Worm (Caenorhabditis elegans): ENCODE data around the gene nhr-264.
"Not testable (repeated sequence)": the region's sequence is repeated elsewhere in the genome, so short reads cannot be mapped to it uniquely, and the experiment has no call there.

The nhr-264 gene

ce11 chrIV:9256865-9257264 is 36.9 kb downstream of the nhr-264 start:
- TF ChIP-seq egl-27 (tag; optimal IDR thresholded peaks at IDR 0.05) = no peak
- TF ChIP-seq aha-1 (tag) = peak; percentile 76

- no peak for TF ChIP-seq hif-1 (tag; optimal IDR thresholded peaks at IDR 0.05)
- no peak for TF ChIP-seq cey-2 (tag; optimal IDR thresholded peaks at IDR 0.05; ENCODE audit: borderline replicate concordance, insufficient read depth)
- no peak for TF ChIP-seq dpl-1 (GFP tag; optimal IDR thresholded peaks at IDR 0.05)
- no peak for TF ChIP-seq dve-1 (tag; optimal IDR thresholded peaks at IDR 0.05; ENCODE audit: insufficient read depth)
- no peak for TF ChIP-seq lir-3 (tag; optimal IDR thresholded peaks at IDR 0.05)
- no peak for TF ChIP-seq F44E2.7 (GFP tag; IDR thresholded peaks at IDR 0.05)
Measured at ce11 chrIV:9256017-9256416, 37.7 kb downstream of the nhr-264 start, which contains the start of gene Y11D7A.9. Gene Y11D7A.9, minus strand, starts transcription at chrIV:9256117.

ce11 chrIV:9251079-9251478 is 42.6 kb downstream of the nhr-264 start, which contains the start of gene Y11D7A.8:
Gene Y11D7A.8, plus strand, starts transcription at chrIV:9251379.
- no peak for TF ChIP-seq ces-1 (GFP tag; optimal IDR thresholded peaks at IDR 0.05)
- no peak for TF ChIP-seq F10B5.3 (tag; optimal IDR thresholded peaks at IDR 0.05)
- TF ChIP-seq ZK546.5 (tag; optimal IDR thresholded peaks at IDR 0.05) = no peak
- no peak for TF ChIP-seq zip-11 (GFP tag; IDR thresholded peaks at IDR 0.05)
- no peak for TF ChIP-seq hlh-11 (tag; optimal IDR thresholded peaks at IDR 0.05)
- TF ChIP-seq ceh-82 (tag; optimal IDR thresholded peaks at IDR 0.05) = no peak
- TF ChIP-seq ztf-7 (tag; optimal IDR thresholded peaks at IDR 0.05) = no peak
- TF ChIP-seq dmd-8 (GFP tag; IDR thresholded peaks at IDR 0.05) = no peak
- no peak for TF ChIP-seq daf-16 (GFP tag; optimal IDR thresholded peaks at IDR 0.05)
- TF ChIP-seq daf-16 (tag; optimal IDR thresholded peaks at IDR 0.05) = no peak
- TF ChIP-seq ceh-28 (tag; optimal IDR thresholded peaks at IDR 0.05) = no peak
- TF ChIP-seq spr-3 (GFP tag; optimal IDR thresholded peaks at IDR 0.05) = no peak
- TF ChIP-seq egl-43 (GFP tag; IDR thresholded peaks at IDR 0.05) = no peak
- no peak for TF ChIP-seq ceh-44 (GFP tag; IDR thresholded peaks at IDR 0.05)
- TF ChIP-seq hif-1 (tag; optimal IDR thresholded peaks at IDR 0.05) = no peak
- no peak for TF ChIP-seq php-3 (GFP tag; IDR thresholded peaks at IDR 0.05)
- no peak for TF ChIP-seq nhr-42 (GFP tag; IDR thresholded peaks at IDR 0.05)
- TF ChIP-seq Y48G9A.11 (GFP tag; IDR thresholded peaks at IDR 0.05) = no peak
- TF ChIP-seq F44E2.7 (GFP tag; IDR thresholded peaks at IDR 0.05) = no peak

- not testable (repeated sequence) for TF ChIP-seq pqm-1 (tag; optimal IDR thresholded peaks at IDR 0.05); nhr-111 (GFP tag; optimal IDR thresholded peaks at IDR 0.05); hlh-30 (tag; optimal IDR thresholded peaks at IDR 0.05; ENCODE audit: insufficient read depth)
Measured at ce11 chrIV:9249219-9249618, 44.5 kb downstream of the nhr-264 start, which contains the start of gene Y11D7A.7. Gene Y11D7A.7, plus strand, starts transcription at chrIV:9249519.

- TF ChIP-seq snpc-1.2 (GFP tag; IDR thresholded peaks at IDR 0.05) (no peak), madf-5 (GFP tag; IDR thresholded peaks at IDR 0.05) (no peak), ceh-44 (GFP tag; IDR thresholded peaks at IDR 0.05) (no peak), F49E8.2 (tag; optimal IDR thresholded peaks at IDR 0.05; ENCODE audit: borderline replicate concordance) (no peak), gei-8 (GFP tag; optimal IDR thresholded peaks at IDR 0.05) (no peak), ZK337.2 (GFP tag; IDR thresholded peaks at IDR 0.05) (no peak), Y75B8A.6 (GFP tag; IDR thresholded peaks at IDR 0.05) (no peak), unc-62 (GFP tag; optimal IDR thresholded peaks at IDR 0.05 in 1 of 2) (peak in 1 of 2 experiments; percentile 28), unc-62 (tag; optimal IDR thresholded peaks at IDR 0.05) (no peak)
Measured at ce11 chrIV:9245423-9245822, 48.3 kb downstream of the nhr-264 start, which contains the start of gene Y11D7A.5. Gene Y11D7A.5, minus strand, starts transcription at chrIV:9245523.
